Fruit fly (Drosophila melanogaster) whole organism, adult: ENCODE data around the gene CG18170.

Experiments
- CG12768 ChIP-seq: fragments of 200-800 bp; sonication (Bioruptor generic); optimal IDR thresholded peaks from 2 replicates; lab custom pipeline; 2017; ENCODE audit warnings: missing biosample characterization, missing genetic modification characterization, mild to moderate bottlenecking, moderate library complexity, missing genetic modification reagents
- CG1620 ChIP-seq: fragments of 200-800 bp; sonication (Bioruptor generic); optimal IDR thresholded peaks from 2 replicates; lab custom pipeline; 2016; ENCODE audit warnings: missing biosample characterization, missing genetic modification characterization
- CG7101 ChIP-seq: fragments of 200-800 bp; sonication (Bioruptor generic); optimal IDR thresholded peaks from 2 replicates; lab custom pipeline; 2018; ENCODE audit warnings: missing biosample characterization, mild to moderate bottlenecking, missing genetic modification characterization, moderate library complexity
- cnc ChIP-seq, 2 experiments: fragments of >200 bp; optimal IDR thresholded peaks; 2 replicates each; lab custom pipeline; 2017

dm6 chr3L:1665544-1665943 is 62.8 kb downstream of the CG18170 start:
- TF ChIP-seq CG12768 (GFP tag; lab: Kevin White, UChicago) (no peak), CG1620 (no peak), cnc (optimal IDR thresholded peaks at IDR 0.05; lab: Kevin White, UChicago) (no peak), CG7101 (tag; lab: Kevin White, UChicago) (no peak)
